Fruit fly (Drosophila melanogaster): Measurements from ENCODE around the gene CycJ.

CycJ gene

dm6 chr3L:3435531-3436309, 30.5 kb upstream of the CycJ start (continued):
- TF ChIP-seq sim (GFP tag; IDR thresholded peaks at IDR 0.05) (no peak), Antp (GFP tag; optimal IDR thresholded peaks at IDR 0.05) (no peak), unc-4 (GFP tag; IDR thresholded peaks at IDR 0.05; ENCODE audit: partially characterized antibody) (no peak), Hey (tag; optimal IDR thresholded peaks at IDR 0.05) (peak; percentile 18), lola (GFP tag; optimal IDR thresholded peaks at IDR 0.05) (no peak), hb (GFP tag; IDR thresholded peaks at IDR 0.05; ENCODE audit: partially characterized antibody) (no peak), tin (GFP tag; optimal IDR thresholded peaks at IDR 0.05) (no peak), CG9797 (GFP tag; optimal IDR thresholded peaks at IDR 0.05) (no peak), CG12744 (GFP tag; optimal IDR thresholded peaks at IDR 0.05) (no peak), az2 (GFP tag; optimal IDR thresholded peaks at IDR 0.05) (no peak), corto (GFP tag; optimal IDR thresholded peaks at IDR 0.05) (peak; percentile 19), CG1233 (GFP tag; optimal IDR thresholded peaks at IDR 0.05) (no peak), croc (GFP tag; conservative IDR thresholded peaks at IDR 0.05) (no peak), pnt (GFP tag; optimal IDR thresholded peaks at IDR 0.05) (no peak), ham (GFP tag; IDR thresholded peaks at IDR 0.05) (no peak), peb (GFP tag; IDR thresholded peaks at IDR 0.05) (no peak), CG12104 (GFP tag; optimal IDR thresholded peaks at IDR 0.05) (no peak), hbn (GFP tag; IDR thresholded peaks at IDR 0.05; ENCODE audit: partially characterized antibody) (no peak), sqz (GFP tag; optimal IDR thresholded peaks at IDR 0.05) (no peak), CG9437 (GFP tag; optimal IDR thresholded peaks at IDR 0.05) (no peak), org-1 (GFP tag; optimal IDR thresholded peaks at IDR 0.05) (no peak), H2.0 (GFP tag; IDR thresholded peaks at IDR 0.05) (no peak), Bgb (GFP tag; IDR thresholded peaks at IDR 0.05; ENCODE audit: partially characterized antibody) (no peak), schlank (tag; optimal IDR thresholded peaks at IDR 0.05) (no peak), stwl (tag; optimal IDR thresholded peaks at IDR 0.05) (no peak), twi (tag; optimal IDR thresholded peaks at IDR 0.05) (peak; percentile 69), CHES-1-like (GFP tag; optimal IDR thresholded peaks at IDR 0.05) (no peak), mirr (GFP tag; optimal IDR thresholded peaks at IDR 0.05) (peak; percentile 84), CG12942 (GFP tag; optimal IDR thresholded peaks at IDR 0.05) (no peak), dmrt99B (tag; optimal IDR thresholded peaks at IDR 0.05) (no peak), Opbp (GFP tag; IDR thresholded peaks at IDR 0.05; ENCODE audit: partially characterized antibody) (no peak), CG10565 (GFP tag; optimal IDR thresholded peaks at IDR 0.05) (no peak), Trl (optimal IDR thresholded peaks at IDR 0.05) (no peak), Trl (GFP tag; optimal IDR thresholded peaks at IDR 0.05) (no peak), CG13624 (GFP tag; optimal IDR thresholded peaks at IDR 0.05) (no peak), CTCF (GFP tag; optimal IDR thresholded peaks at IDR 0.05) (no peak), CG3407 (GFP tag; optimal IDR thresholded peaks at IDR 0.05) (no peak), CG4328 (GFP tag; optimal IDR thresholded peaks at IDR 0.05) (no peak), cg (GFP tag; optimal IDR thresholded peaks at IDR 0.05) (no peak), chm (GFP tag; IDR thresholded peaks at IDR 0.05) (no peak), D19A (tag; optimal IDR thresholded peaks at IDR 0.05) (no peak), vnd (GFP tag; IDR thresholded peaks at IDR 0.05; ENCODE audit: partially characterized antibody) (peak; percentile 22; the same call in 1 of the 3 replicates), lab (GFP tag; optimal IDR thresholded peaks at IDR 0.05) (peak; percentile 13), gcm (GFP tag; optimal IDR thresholded peaks at IDR 0.05) (no peak), trem (tag; optimal IDR thresholded peaks at IDR 0.05) (no peak), repo (GFP tag; optimal IDR thresholded peaks at IDR 0.05) (no peak), CG31365 (tag; optimal IDR thresholded peaks at IDR 0.05) (no peak), CG17568 (GFP tag; optimal IDR thresholded peaks at IDR 0.05) (no peak), Hand (GFP tag; optimal IDR thresholded peaks at IDR 0.05) (no peak), wek (GFP tag; optimal IDR thresholded peaks at IDR 0.05) (no peak)
